Fruit fly (Drosophila melanogaster) whole organism, embryonic: Measurements from ENCODE around the gene CG17343.

Experiments
- CG11560 ChIP-seq: fragments of 200-800 bp; sonication (Bioruptor generic); IDR thresholded peaks from 3 replicates; pipeline ENCODE4 v1.3.6; 2022; ENCODE audit warnings: missing biosample characterization, missing genetic modification characterization
- CG14667 ChIP-seq: fragments of 200-800 bp; sonication (Bioruptor generic); IDR thresholded peaks from 2 replicates; pipeline ENCODE4 v1.3.6; 2022; ENCODE audit warnings: missing biosample characterization, missing genetic modification characterization
- CG8290 ChIP-seq, 3 experiments: fragments of 200-800 bp; sonication (Bioruptor generic); optimal IDR thresholded peaks; 2 replicates each; lab custom pipeline; 2016 to 2019; ENCODE audit warnings: missing biosample characterization in 3 of 3, missing genetic modification characterization in 3 of 3, mild to moderate bottlenecking in 2 of 3, moderate library complexity in 1 of 3
- CG9727 ChIP-seq: fragments of 200-800 bp; sonication (Bioruptor generic); optimal IDR thresholded peaks from 3 replicates; lab custom pipeline; 2017; ENCODE audit warnings: missing biosample characterization, mild to moderate bottlenecking, missing genetic modification characterization
- Deaf1 ChIP-seq: fragments of 200-800 bp; optimal IDR thresholded peaks from 3 replicates; lab custom pipeline; 2019; ENCODE audit warnings: missing biosample characterization, mild to moderate bottlenecking, missing genetic modification characterization, moderate library complexity
- HLH4C ChIP-seq: fragments of 200-800 bp; sonication (Bioruptor generic); IDR thresholded peaks from 3 replicates; pipeline ENCODE4 v1.3.6; 2022; ENCODE audit warnings: missing biosample characterization, missing genetic modification characterization; ENCODE audit not compliant: partially characterized antibody
- Hr3 ChIP-seq: fragments of 200-800 bp; sonication (Bioruptor generic); optimal IDR thresholded peaks from 3 replicates; lab custom pipeline; 2016; ENCODE audit warnings: missing biosample characterization, missing genetic modification characterization
- Pdp1 ChIP-seq, 2 experiments: fragments of 200-800 bp; sonication (Bioruptor generic); optimal IDR thresholded peaks; 3 replicates each; lab custom pipeline; 2016; ENCODE audit warnings: missing biosample characterization in 2 of 2, missing genetic modification characterization in 2 of 2, mild to moderate bottlenecking in 1 of 2, moderate library complexity in 1 of 2
- Trl ChIP-seq, 3 experiments: fragments of >200 bp in 2 of 3; fragments of 200-800 bp in 1 of 3; sonication (Bioruptor generic) in 1 of 3; optimal IDR thresholded peaks; 2 replicates in 1 of 3; 3 replicates in 2 of 3; lab custom pipeline; 2016 to 2017; ENCODE audit warnings: missing biosample characterization in 1 of 3, missing genetic modification characterization in 1 of 3
- sob ChIP-seq: fragments of 200-800 bp; sonication (Bioruptor generic); IDR thresholded peaks from 2 replicates; pipeline ENCODE4 v1.3.6; 2022; ENCODE audit warnings: missing biosample characterization, missing genetic modification characterization
- tgo ChIP-seq: fragments of 200-800 bp; sonication (Bioruptor generic); IDR thresholded peaks from 3 replicates; pipeline ENCODE4 v1.3.6; 2022; ENCODE audit warnings: missing biosample characterization, missing genetic modification characterization
- unc-4 ChIP-seq: fragments of 200-800 bp; sonication (Bioruptor generic); IDR thresholded peaks from 2 replicates; pipeline ENCODE4 v1.3.6; 2022; ENCODE audit warnings: missing biosample characterization, missing genetic modification characterization; ENCODE audit not compliant: partially characterized antibody

DNA sequence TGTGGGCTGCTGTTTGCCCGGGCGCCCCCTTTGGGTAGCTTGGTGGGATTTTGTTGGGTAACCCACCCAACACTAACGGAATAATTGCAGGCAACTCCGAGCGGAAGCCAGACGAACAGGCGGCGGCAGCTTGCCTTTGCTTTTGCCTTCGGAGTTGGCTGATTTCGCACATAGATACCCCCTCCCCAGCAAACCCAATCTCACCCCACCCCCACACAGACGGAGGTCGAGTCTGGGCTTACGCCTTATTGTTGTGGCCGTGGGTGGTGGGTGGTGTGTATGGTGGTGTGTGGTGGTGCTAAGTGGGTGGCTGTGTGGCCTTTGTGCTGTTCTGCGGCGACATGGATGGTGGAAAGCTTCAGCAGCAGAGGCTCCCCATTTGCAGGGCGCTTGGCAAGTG, 49.1 kb upstream of the CG17343 start:
- TF ChIP-seq Hr3 (GFP tag; lab: Kevin White, UChicago) (no peak), CG14667 (GFP tag; lab: Robert Waterston, UW) (no peak), HLH4C (GFP tag; lab: Robert Waterston, UW) (no peak), CG11560 (tag; lab: Robert Waterston, UW) (no peak), Trl (optimal IDR thresholded peaks at IDR 0.05; lab: Kevin White, UChicago) (no peak), Trl (GFP tag; optimal IDR thresholded peaks at IDR 0.05; lab: Kevin White, UChicago) (no peak), CG9727 (GFP tag; lab: Kevin White, UChicago) (no peak), sob (GFP tag; lab: Robert Waterston, UW) (no peak), Pdp1 (GFP tag; optimal IDR thresholded peaks at IDR 0.05; lab: Kevin White, UChicago) (no peak), Deaf1 (tag; lab: Kevin White, UChicago) (no peak), unc-4 (GFP tag; lab: Robert Waterston, UW) (no peak), CG8290 (GFP tag; optimal IDR thresholded peaks at IDR 0.05; lab: Kevin White, UChicago) (no peak), CG8290 (tag; optimal IDR thresholded peaks at IDR 0.05; lab: Kevin White, UChicago) (no peak), tgo (GFP tag; lab: Robert Waterston, UW) (no peak)
